Fruit fly (Drosophila melanogaster): ENCODE measurements around the gene CG45116.

DNA sequence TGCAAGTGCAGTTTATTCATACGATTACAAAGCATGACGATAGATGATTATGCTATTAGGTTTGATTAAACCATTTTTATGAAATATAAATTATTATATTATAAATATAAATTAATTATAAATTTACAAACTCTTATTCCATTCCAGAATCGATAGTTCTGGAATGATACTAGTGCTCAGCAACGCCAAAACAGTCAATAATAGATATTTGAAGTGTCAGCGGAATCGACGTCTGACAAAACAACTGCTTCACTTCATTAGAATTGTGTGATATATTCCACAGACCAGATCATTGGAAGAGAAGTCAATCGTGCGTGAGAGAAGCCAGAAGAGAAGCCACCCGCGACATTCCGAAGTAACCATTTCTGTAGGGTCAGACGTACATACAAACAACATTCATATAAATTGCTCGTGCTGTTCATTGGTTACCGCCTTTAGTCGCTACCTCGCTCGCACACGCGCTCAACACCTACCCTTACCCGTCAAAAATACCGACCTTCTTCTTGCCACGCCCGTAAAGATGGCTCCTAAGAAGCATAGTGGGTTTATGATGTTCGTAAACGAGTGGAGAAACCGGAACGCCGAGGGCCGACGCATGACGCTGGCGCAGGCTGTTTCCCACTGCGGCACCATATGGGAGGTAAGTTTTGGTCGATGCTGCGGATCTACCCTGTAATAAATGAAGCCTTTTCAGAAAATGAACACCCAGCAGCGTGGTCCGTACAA, 25.0 kb downstream of the CG45116 start:
- TF ChIP-seq usp (GFP tag; optimal IDR thresholded peaks at IDR 0.05) (no peak), Myc (optimal IDR thresholded peaks at IDR 0.05) (no peak), Jra (GFP tag; optimal IDR thresholded peaks at IDR 0.05) (no peak), woc (GFP tag; optimal IDR thresholded peaks at IDR 0.05) (no peak), Sp1 (GFP tag; optimal IDR thresholded peaks at IDR 0.05) (no peak), pan (optimal IDR thresholded peaks at IDR 0.05) (no peak), Abd-B (GFP tag; optimal IDR thresholded peaks at IDR 0.05) (no peak), psq (GFP tag; optimal IDR thresholded peaks at IDR 0.05) (no peak), Hnf4 (GFP tag; optimal IDR thresholded peaks at IDR 0.05) (no peak), rgr (GFP tag; optimal IDR thresholded peaks at IDR 0.05) (no peak), fru (GFP tag; optimal IDR thresholded peaks at IDR 0.05) (no peak)
